Worm (Caenorhabditis elegans) whole organism, L3 larva: ENCODE data around the gene F16G10.6.

ENCODE experiments used
- R02D3.7 ChIP-seq: fragments of 150-350 bp; optimal IDR thresholded peaks from 2 replicates; lab custom pipeline; 2014; ENCODE audit warnings: missing biosample characterization, missing genetic modification characterization
- aly-2 ChIP-seq: fragments of 150-350 bp; optimal IDR thresholded peaks from 2 replicates; lab custom pipeline; 2014; ENCODE audit warnings: missing biosample characterization, missing genetic modification characterization
- ceh-28 ChIP-seq: fragments of 150-350 bp; optimal IDR thresholded peaks from 2 replicates; lab custom pipeline; 2014; ENCODE audit warnings: missing biosample characterization, missing genetic modification reagents, missing genetic modification characterization
- ceh-82 ChIP-seq: fragments of 150-350 bp; optimal IDR thresholded peaks from 2 replicates; lab custom pipeline; 2014; ENCODE audit warnings: missing biosample characterization, missing genetic modification characterization
- ceh-9 ChIP-seq: sonication (generic microtip); optimal IDR thresholded peaks from 2 replicates; lab custom pipeline; 2018; ENCODE audit warnings: missing biosample characterization, missing genetic modification characterization
- egl-27 ChIP-seq: sonication (generic microtip); optimal IDR thresholded peaks from 4 replicates; lab custom pipeline; 2017; ENCODE audit warnings: missing biosample characterization, missing genetic modification reagents, missing genetic modification characterization
- egl-5 ChIP-seq: fragments of 150-350 bp; optimal IDR thresholded peaks from 2 replicates; lab custom pipeline; 2017; ENCODE audit warnings: missing biosample characterization, missing genetic modification reagents, missing genetic modification characterization, inconsistent platforms
- elt-2 ChIP-seq: sonication (generic microtip); optimal IDR thresholded peaks from 2 replicates; lab custom pipeline; 2016; ENCODE audit warnings: missing genetic modification reagents, mild to moderate bottlenecking, missing genetic modification characterization, missing compliant biosample characterization
- elt-3 ChIP-seq, 3 experiments: fragments of 150-350 bp in 1 of 3; sonication (generic microtip) in 2 of 3; optimal IDR thresholded peaks; 2 replicates in 2 of 3; 4 replicates in 1 of 3; lab custom pipeline; 2014 to 2017; ENCODE audit warnings: missing biosample characterization in 3 of 3, missing genetic modification characterization in 3 of 3
- fkh-10 ChIP-seq: sonication (generic microtip); optimal IDR thresholded peaks from 2 replicates; lab custom pipeline; 2017; ENCODE audit warnings: missing biosample characterization, missing genetic modification reagents, missing genetic modification characterization
- hmg-11 ChIP-seq: sonication (generic microtip); optimal IDR thresholded peaks from 2 replicates; lab custom pipeline; 2016; ENCODE audit warnings: missing genetic modification characterization, missing compliant biosample characterization
- jun-1 ChIP-seq: fragments of 150-350 bp; optimal IDR thresholded peaks from 2 replicates; lab custom pipeline; 2014; ENCODE audit warnings: missing biosample characterization, missing genetic modification reagents, missing genetic modification characterization
- lin-15B ChIP-seq: fragments of 150-350 bp; optimal IDR thresholded peaks from 2 replicates; lab custom pipeline; 2014; ENCODE audit warnings: missing biosample characterization, missing genetic modification characterization
- lin-39 ChIP-seq: fragments of 150-350 bp; optimal IDR thresholded peaks from 2 replicates; lab custom pipeline; 2018; ENCODE audit warnings: missing biosample characterization, missing genetic modification reagents, missing genetic modification characterization
- lsy-12 ChIP-seq: sonication (generic microtip); optimal IDR thresholded peaks from 2 replicates; lab custom pipeline; 2016; ENCODE audit warnings: mild to moderate bottlenecking, missing genetic modification characterization, missing compliant biosample characterization
- mdl-1 ChIP-seq: fragments of 150-350 bp; optimal IDR thresholded peaks from 2 replicates; lab custom pipeline; 2014; ENCODE audit warnings: missing biosample characterization, missing genetic modification characterization
- nfya-1 ChIP-seq: sonication (generic microtip); optimal IDR thresholded peaks from 2 replicates; lab custom pipeline; 2017; ENCODE audit warnings: missing genetic modification characterization, mild to moderate bottlenecking, missing compliant biosample characterization, antibody characterized with exemption, moderate library complexity; ENCODE audit not compliant: insufficient read depth
- nhr-11 ChIP-seq: fragments of 150-350 bp; optimal IDR thresholded peaks from 2 replicates; lab custom pipeline; 2014; ENCODE audit warnings: missing biosample characterization, missing genetic modification characterization
- nhr-12 ChIP-seq: fragments of 150-350 bp; optimal IDR thresholded peaks from 2 replicates; lab custom pipeline; 2014; ENCODE audit warnings: missing biosample characterization, missing genetic modification characterization
- nhr-23 ChIP-seq: fragments of 150-350 bp; optimal IDR thresholded peaks from 2 replicates; lab custom pipeline; 2014; ENCODE audit warnings: missing biosample characterization, missing genetic modification reagents, missing genetic modification characterization
- nhr-237 ChIP-seq: fragments of 150-350 bp; optimal IDR thresholded peaks from 2 replicates; lab custom pipeline; 2014; ENCODE audit warnings: missing biosample characterization, missing genetic modification characterization
- nhr-28 ChIP-seq: fragments of 150-350 bp; optimal IDR thresholded peaks from 2 replicates; lab custom pipeline; 2014; ENCODE audit warnings: missing biosample characterization, missing genetic modification characterization
- nhr-76 ChIP-seq: fragments of 150-350 bp; sonication (generic microtip); optimal IDR thresholded peaks from 5 replicates; lab custom pipeline; 2014; ENCODE audit warnings: missing biosample characterization, missing genetic modification characterization
- nhr-77 ChIP-seq: fragments of 150-350 bp; optimal IDR thresholded peaks from 2 replicates; lab custom pipeline; 2014; ENCODE audit warnings: missing biosample characterization, missing genetic modification characterization
- pha-4 ChIP-seq: fragments of 150-350 bp; optimal IDR thresholded peaks from 2 replicates; lab custom pipeline; 2014; ENCODE audit warnings: missing biosample characterization, missing genetic modification reagents, missing genetic modification characterization
- pqm-1 ChIP-seq: fragments of 150-350 bp; optimal IDR thresholded peaks from 2 replicates; lab custom pipeline; 2017; ENCODE audit warnings: missing biosample characterization, missing genetic modification characterization, inconsistent platforms
- sea-2 ChIP-seq: fragments of 150-350 bp; sonication (generic microtip); optimal IDR thresholded peaks from 4 replicates; lab custom pipeline; 2014; ENCODE audit warnings: missing biosample characterization, missing genetic modification reagents, missing genetic modification characterization
- skn-1 ChIP-seq: fragments of 150-350 bp; optimal IDR thresholded peaks from 2 replicates; lab custom pipeline; 2014; ENCODE audit warnings: missing biosample characterization, missing genetic modification characterization
- snpc-4 ChIP-seq: fragments of 150-350 bp; optimal IDR thresholded peaks from 2 replicates; lab custom pipeline; 2014; ENCODE audit warnings: missing biosample characterization, missing genetic modification characterization
- tbx-2 ChIP-seq: sonication (generic microtip); optimal IDR thresholded peaks from 2 replicates; lab custom pipeline; 2016; ENCODE audit warnings: mild to moderate bottlenecking, missing genetic modification characterization, missing compliant biosample characterization
- unc-39 ChIP-seq: sonication (generic microtip); optimal IDR thresholded peaks from 4 replicates; lab custom pipeline; 2017; ENCODE audit warnings: missing biosample characterization, missing genetic modification characterization
- unc-62 ChIP-seq: fragments of 150-350 bp; sonication (generic microtip); optimal IDR thresholded peaks from 4 replicates; lab custom pipeline; 2014; ENCODE audit warnings: missing biosample characterization, missing genetic modification reagents, missing genetic modification characterization
- zag-1 ChIP-seq: fragments of 150-350 bp; optimal IDR thresholded peaks from 2 replicates; lab custom pipeline; 2014; ENCODE audit warnings: missing biosample characterization, missing genetic modification characterization
- ztf-4 ChIP-seq: fragments of 150-350 bp; optimal IDR thresholded peaks from 2 replicates; lab custom pipeline; 2014; ENCODE audit warnings: missing biosample characterization, missing genetic modification characterization

The F16G10.6 gene

DNA sequence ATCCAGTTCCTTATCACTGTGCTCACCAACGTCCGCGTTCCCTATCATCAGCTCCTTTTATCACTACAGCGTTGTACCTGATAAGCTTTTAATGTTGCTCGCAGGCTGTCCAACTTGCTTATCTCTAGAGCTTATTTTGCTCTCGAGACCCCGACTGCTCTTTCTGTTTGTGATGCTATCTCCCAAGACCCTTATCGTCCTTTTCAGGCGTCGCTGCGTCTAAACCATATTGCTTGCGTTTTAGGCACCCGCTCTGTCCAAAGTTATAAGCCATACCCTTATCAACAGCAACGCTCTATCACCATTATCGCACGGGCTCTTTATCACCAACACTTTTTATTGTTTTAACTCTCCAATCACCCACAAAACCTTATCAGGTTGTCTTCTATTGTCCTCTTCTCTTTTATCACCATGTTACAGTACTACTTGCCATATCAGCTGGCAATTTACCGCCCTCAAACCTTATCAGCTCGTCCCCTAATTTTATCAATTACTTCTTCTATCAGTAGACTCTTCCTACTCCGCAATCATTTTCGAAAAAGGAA lies 886 bp upstream of the F16G10.6 start (continued):
- TF ChIP-seq nhr-237 (tag; lab: Kevin White, UChicago) (no peak), nfya-1 (tag; lab: Kevin White, UChicago) (no peak), snpc-4 (tag; lab: Kevin White, UChicago) (no peak), jun-1 (tag; lab: Kevin White, UChicago) (peak; percentile 99), ceh-82 (tag; lab: Kevin White, UChicago) (no peak), tbx-2 (tag; lab: Kevin White, UChicago) (no peak), ceh-9 (no peak), R02D3.7 (tag; lab: Kevin White, UChicago) (no peak), nhr-28 (tag; lab: Kevin White, UChicago) (no peak), ztf-4 (tag; lab: Kevin White, UChicago) (no peak), pqm-1 (tag; lab: Kevin White, UChicago) (peak; percentile 98), aly-2 (tag; lab: Kevin White, UChicago) (no peak), zag-1 (tag; lab: Kevin White, UChicago) (no peak), nhr-12 (tag; lab: Kevin White, UChicago) (no peak)

DNA sequence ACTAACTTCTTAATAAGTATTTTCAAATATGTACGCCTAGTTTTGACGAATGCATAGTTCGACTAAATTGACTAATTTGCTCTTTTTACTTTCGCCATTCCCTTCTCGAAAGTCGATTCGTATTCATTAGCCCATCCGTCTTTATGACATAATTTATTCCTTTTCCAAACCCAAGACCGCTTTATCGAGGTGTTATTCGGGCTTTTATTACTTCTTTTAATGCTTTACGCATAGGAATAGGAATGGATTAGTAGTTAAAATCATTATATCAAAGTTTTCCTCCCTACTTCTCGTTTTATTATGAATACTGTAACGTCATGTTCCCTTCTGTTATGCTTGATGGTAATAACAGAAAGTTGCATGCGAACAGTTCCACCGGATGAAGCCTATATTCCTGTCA lies 2.7 kb downstream of the F16G10.6 start, which contains the start of gene F16G10.2:
TSS of gene F16G10.2 (plus strand) at position 301 of the 400 bp plus-strand sequence.
- TF ChIP-seq skn-1 (tag; lab: Kevin White, UChicago): no peak
- TF ChIP-seq nhr-28 (tag; lab: Kevin White, UChicago): no peak
- TF ChIP-seq nhr-77 (tag; lab: Kevin White, UChicago): no peak
- TF ChIP-seq egl-5 (tag; lab: Kevin White, UChicago): no peak
- no peak for TF ChIP-seq lin-39 (tag; lab: Kevin White, UChicago)
- no peak for TF ChIP-seq aly-2 (tag; lab: Kevin White, UChicago)
- no peak for TF ChIP-seq nhr-76 (tag; lab: Kevin White, UChicago)
- TF ChIP-seq hmg-11 (tag; lab: Kevin White, UChicago): no peak
- TF ChIP-seq ceh-28: no peak
- TF ChIP-seq ceh-82 (tag; lab: Kevin White, UChicago): no peak
- no peak for TF ChIP-seq nhr-23 (tag; lab: Kevin White, UChicago)
- no peak for TF ChIP-seq pha-4 (tag; lab: Kevin White, UChicago)
- TF ChIP-seq tbx-2 (tag; lab: Kevin White, UChicago): no peak

DNA sequence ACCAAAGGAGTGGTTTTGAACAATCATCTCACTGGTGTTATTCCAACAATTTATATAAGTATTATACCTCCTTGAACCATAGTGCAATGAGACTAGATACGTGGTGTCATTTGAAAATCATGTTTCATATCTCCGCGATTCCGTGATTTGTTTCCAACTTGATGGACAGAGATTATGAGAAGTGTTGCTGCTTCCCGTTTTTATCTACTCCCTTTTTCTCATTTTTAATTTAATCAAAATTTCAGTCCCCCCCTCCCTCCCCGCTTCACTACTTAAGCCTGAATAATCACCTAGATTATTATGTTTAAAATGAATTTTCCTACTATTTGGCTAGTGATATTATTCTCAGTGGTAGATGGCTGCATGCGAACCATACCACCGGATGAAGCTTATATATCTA lies 5.6 kb downstream of the F16G10.6 start, which contains the start of gene F16G10.3:
TSS of gene F16G10.3 (plus strand) at position 301 of the 400 bp plus-strand sequence.
- no peak for TF ChIP-seq ceh-28

DNA sequence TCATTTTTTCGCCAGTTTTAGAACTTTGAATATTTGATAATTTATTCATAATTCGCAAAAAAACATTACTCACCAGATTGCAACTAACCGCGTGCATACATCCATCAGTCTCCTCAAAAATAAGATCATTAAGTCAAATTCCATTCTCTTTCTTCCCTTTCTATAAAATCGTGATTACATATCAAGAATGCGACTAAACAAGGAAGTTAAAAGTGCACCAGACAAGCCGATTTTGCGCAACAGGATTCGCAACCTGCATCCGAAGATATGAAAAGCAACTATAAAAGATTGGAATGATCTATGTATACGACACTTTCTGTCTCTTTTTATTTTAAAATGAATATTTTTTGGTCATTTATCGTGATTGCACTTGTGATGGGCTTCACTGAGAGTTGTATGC lies 8.7 kb downstream of the F16G10.6 start, which contains the start of gene hpo-25:
TSS of gene hpo-25 (plus strand) at position 301 of the 400 bp plus-strand sequence.
- TF ChIP-seq nhr-77 (tag; lab: Kevin White, UChicago) (no peak), nhr-76 (tag; lab: Kevin White, UChicago) (no peak), nhr-23 (tag; lab: Kevin White, UChicago) (no peak), ceh-9 (no peak), snpc-4 (tag; lab: Kevin White, UChicago) (no peak), mdl-1 (tag; lab: Kevin White, UChicago) (no peak), unc-62 (GFP tag; lab: Kevin White, UChicago) (no peak), nhr-11 (tag; lab: Kevin White, UChicago) (no peak), R02D3.7 (tag; lab: Kevin White, UChicago) (no peak)

DNA sequence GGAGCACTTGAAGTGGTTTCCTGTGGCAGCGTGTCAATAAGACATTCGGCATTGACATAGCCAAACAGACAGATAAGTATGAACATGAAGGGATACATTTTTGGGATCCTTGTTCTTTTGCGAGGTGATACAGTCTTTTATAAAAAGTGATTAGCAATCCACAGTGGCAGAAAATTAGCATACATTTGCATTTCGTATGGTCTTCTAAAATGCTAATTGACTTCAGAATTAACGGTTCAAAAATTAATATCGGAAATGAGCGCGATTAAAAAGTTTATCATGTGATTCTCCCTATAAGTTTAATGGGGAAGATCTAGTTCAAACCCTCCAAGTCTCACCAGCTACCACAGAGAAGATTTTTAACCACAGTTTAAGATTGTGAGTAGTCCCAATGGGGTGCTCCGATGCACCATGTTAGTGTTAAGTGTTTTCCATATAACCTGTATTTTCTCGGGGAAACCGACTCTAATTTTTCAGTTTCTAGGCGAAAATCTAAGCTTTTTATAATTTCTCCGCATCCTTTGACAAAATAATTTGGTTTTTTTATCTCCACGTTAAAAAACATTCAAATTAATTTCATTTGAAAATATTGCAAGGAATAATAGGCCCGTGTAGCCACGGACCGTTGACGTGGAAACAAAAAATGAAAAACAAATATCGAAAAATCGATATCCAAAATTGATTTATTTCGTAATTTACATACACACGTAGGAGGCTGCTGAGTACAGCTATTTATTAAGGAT lies 10.9 kb downstream of the F16G10.6 start, which contains the start of the genes F43C11.12 and F16G10.5:
TSS of gene F43C11.12 (minus strand) at position 101 of the 743 bp plus-strand sequence.
TSS of gene F16G10.5 (plus strand) at position 693 of the 743 bp plus-strand sequence.
- no peak for TF ChIP-seq elt-3 (tag; optimal IDR thresholded peaks at IDR 0.05; lab: Kevin White, UChicago)
- no peak for TF ChIP-seq ceh-82 (tag; lab: Kevin White, UChicago)
- TF ChIP-seq, all 47 proteins: peak for 0

DNA sequence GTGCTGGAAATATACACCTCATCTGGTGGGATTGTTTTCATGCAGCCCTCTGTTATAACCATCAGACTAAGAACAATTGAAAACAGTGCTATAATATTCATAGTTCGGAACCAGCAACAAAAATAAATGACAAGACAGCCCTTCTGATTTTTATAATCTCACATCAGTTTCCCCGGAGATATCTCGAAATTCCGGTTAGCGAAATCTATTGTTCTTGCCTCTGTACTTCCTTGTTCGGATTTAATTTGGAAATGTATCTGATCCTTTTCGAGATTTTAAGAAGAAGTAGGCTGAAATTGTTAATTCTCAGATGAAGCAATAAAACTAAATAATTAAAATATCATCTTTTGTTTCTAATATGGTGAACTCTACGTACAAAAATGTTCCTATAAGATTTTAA lies 14.0 kb downstream of the F16G10.6 start, which contains the start of gene F43C11.11:
TSS of gene F43C11.11 (minus strand) at position 101 of the 400 bp plus-strand sequence.
- no peak for TF ChIP-seq egl-27 (tag; lab: Kevin White, UChicago)
- no peak for TF ChIP-seq sea-2 (GFP tag; lab: Kevin White, UChicago)
- TF ChIP-seq unc-39: no peak
- TF ChIP-seq nhr-11 (tag; lab: Kevin White, UChicago): no peak
- TF ChIP-seq pha-4 (tag; lab: Kevin White, UChicago): no peak
- no peak for TF ChIP-seq fkh-10 (GFP tag; lab: Kevin White, UChicago)
- TF ChIP-seq lin-15B (tag; lab: Kevin White, UChicago): no peak
- TF ChIP-seq elt-2 (tag; lab: Kevin White, UChicago): no peak
- no peak for TF ChIP-seq unc-62 (GFP tag; lab: Kevin White, UChicago)
- no peak for TF ChIP-seq lsy-12
- no peak for TF ChIP-seq ztf-4 (tag; lab: Kevin White, UChicago)
- TF ChIP-seq, all 47 proteins: peak for 0
